Worm (Caenorhabditis elegans) whole organism, midembryonic: ENCODE data around the gene meg-3.
"Not testable (repeated sequence)": the region's sequence is repeated elsewhere in the genome, so short reads cannot be mapped to it uniquely, and the experiment has no call there.

ENCODE experiments used
- T22C8.4 ChIP-seq: fragments of 200-800 bp; sonication (Bioruptor generic); IDR thresholded peaks from 2 replicates; pipeline ENCODE4 v1.3.6; 2022; ENCODE audit warnings: missing genetic modification characterization, missing compliant biosample characterization
- cog-1 ChIP-seq: sonication (generic microtip); optimal IDR thresholded peaks from 2 replicates; lab custom pipeline; 2016; ENCODE audit warnings: missing genetic modification characterization, missing compliant biosample characterization
- flt-1 ChIP-seq: fragments of 200-800 bp; sonication (Bioruptor generic); IDR thresholded peaks from 2 replicates; pipeline ENCODE4 v1.3.6; 2022; ENCODE audit warnings: missing genetic modification characterization, missing compliant biosample characterization
- klf-2 ChIP-seq: fragments of 200-800 bp; sonication (Bioruptor generic); conservative IDR thresholded peaks from 2 replicates; pipeline ENCODE4 v1.3.6; 2022; ENCODE audit warnings: missing genetic modification reagents, missing genetic modification characterization, missing compliant biosample characterization
- med-1 ChIP-seq: sonication (generic microtip); optimal IDR thresholded peaks from 2 replicates; lab custom pipeline; 2017; ENCODE audit warnings: missing genetic modification characterization, mild to moderate bottlenecking, missing compliant biosample characterization, antibody characterized with exemption, missing genetic modification reagents; ENCODE audit not compliant: insufficient read depth
- ref-1 ChIP-seq: fragments of 200-800 bp; sonication (Bioruptor generic); conservative IDR thresholded peaks from 2 replicates; pipeline ENCODE4 v1.3.6; 2022; ENCODE audit warnings: missing genetic modification reagents, missing genetic modification characterization, missing compliant biosample characterization
- tab-1 ChIP-seq: fragments of 200-800 bp; sonication (Bioruptor generic); IDR thresholded peaks from 2 replicates; pipeline ENCODE4 v1.3.6; 2022; ENCODE audit warnings: missing genetic modification characterization, missing compliant biosample characterization
- ztf-23 ChIP-seq: fragments of 200-800 bp; sonication (Bioruptor generic); IDR thresholded peaks from 2 replicates; pipeline ENCODE4 v1.3.6; 2022; ENCODE audit warnings: missing genetic modification reagents, missing genetic modification characterization, missing compliant biosample characterization
- ztf-29 ChIP-seq: fragments of 200-800 bp; sonication (Bioruptor generic); IDR thresholded peaks from 2 replicates; pipeline ENCODE4 v1.3.6; 2022; ENCODE audit warnings: missing genetic modification reagents, missing genetic modification characterization, missing compliant biosample characterization

The meg-3 gene

DNA sequence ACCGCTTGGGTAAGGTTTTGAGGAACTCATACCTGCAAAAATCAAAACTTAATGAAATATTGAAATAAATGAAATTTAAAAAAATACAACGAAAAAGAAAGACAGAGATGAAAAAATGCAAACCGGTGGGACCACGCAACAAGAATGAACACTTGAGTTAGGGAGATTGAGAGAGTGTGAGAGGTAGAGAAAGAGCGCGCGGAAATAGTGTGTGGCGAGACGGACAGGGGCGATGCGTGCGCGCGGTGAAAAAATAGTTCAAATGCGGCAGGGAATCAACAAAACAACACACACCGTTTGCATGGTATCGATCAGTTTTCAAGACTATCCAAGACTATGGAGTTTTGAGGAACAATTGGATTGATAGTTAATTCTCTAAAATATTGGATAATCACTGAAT lies at the start of gene meg-3:
Gene meg-3, minus strand, starts transcription at position 32 of the 400 bp plus-strand sequence.
- TF ChIP-seq ztf-29 (GFP tag; lab: Robert Waterston, UW) (no peak), ref-1 (GFP tag; lab: Robert Waterston, UW) (no peak), klf-2 (no peak), T22C8.4 (GFP tag; lab: Robert Waterston, UW) (no peak), tab-1 (GFP tag; lab: Robert Waterston, UW) (no peak), ztf-23 (GFP tag; lab: Robert Waterston, UW) (no peak), med-1 (GFP tag; lab: Kevin White, UChicago) (no peak), flt-1 (GFP tag; lab: Robert Waterston, UW) (no peak), cog-1 (tag; lab: Kevin White, UChicago) (no peak)

DNA sequence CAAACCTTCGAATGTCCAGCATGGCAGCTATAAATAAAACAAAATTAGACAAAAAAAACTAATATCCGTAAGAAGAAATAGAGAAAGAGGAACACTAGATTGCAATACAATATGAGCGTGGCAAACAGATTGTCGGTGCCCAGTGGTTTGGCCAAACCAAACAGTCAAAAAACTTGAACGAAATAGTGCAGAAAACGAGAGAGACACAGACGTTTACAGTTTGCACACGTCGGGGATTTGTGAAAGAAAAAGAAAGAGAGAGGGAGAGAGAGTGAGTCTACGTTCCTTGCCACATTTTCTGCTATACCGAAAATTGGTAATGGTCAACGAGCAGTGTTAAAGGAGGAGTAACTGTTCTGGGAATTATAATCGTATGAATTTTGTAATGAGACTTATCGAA lies 45.8 kb upstream of the meg-3 start, which contains the start of gene ergi-1:
Gene ergi-1, minus strand, starts transcription at position 101 of the 400 bp plus-strand sequence.
- TF ChIP-seq klf-2 = no peak

DNA sequence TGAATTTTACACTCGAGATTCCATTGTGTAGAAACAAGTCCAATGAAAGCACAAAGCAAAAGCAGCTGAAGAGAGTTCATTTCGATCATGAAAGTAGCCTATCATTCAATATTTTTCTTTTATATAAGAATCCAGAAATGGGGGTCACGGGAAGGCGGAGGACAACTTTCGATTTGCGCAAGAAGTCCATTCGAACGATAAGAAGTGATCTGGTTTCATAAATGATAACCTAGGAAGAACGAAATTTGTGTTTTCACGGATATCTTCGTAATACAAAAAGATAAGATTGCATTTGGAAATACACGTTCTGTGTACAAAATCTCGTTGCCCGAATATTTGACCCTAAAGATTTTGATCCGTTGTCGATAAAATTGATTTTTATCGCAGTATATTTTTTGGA lies 42.0 kb upstream of the meg-3 start, which contains the start of gene Y102A11A.5:
Gene Y102A11A.5, minus strand, starts transcription at position 175 of the 400 bp plus-strand sequence.
- TF ChIP-seq tab-1 (GFP tag; lab: Robert Waterston, UW) (no peak), ztf-29 (GFP tag; lab: Robert Waterston, UW) (no peak)

DNA sequence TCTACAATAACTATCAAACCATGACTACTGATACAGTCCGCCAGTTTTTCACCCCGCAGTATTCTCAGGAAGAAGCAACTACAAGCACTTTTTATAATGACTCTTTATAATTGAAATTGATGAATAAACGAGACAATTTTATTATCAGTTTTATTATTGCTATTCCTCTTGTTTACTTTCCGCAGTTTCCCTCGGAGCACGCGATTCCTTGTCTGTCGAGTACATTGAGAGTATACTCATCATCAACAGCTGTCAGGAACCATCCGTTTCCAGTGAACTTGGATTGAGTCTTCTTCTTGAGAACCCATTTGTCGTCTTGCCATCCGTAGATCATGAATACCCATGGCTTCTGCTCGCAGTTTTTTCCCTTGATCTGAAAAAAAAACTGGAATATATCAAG lies 41.5 kb upstream of the meg-3 start:
- TF ChIP-seq cog-1 (tag; lab: Kevin White, UChicago) (no peak), ref-1 (GFP tag; lab: Robert Waterston, UW) (no peak), tab-1 (GFP tag; lab: Robert Waterston, UW) (no peak), ztf-29 (GFP tag; lab: Robert Waterston, UW) (no peak), T22C8.4 (GFP tag; lab: Robert Waterston, UW) (no peak), flt-1 (GFP tag; lab: Robert Waterston, UW) (no peak), med-1 (GFP tag; lab: Kevin White, UChicago) (no peak), klf-2 (no peak), ztf-23 (GFP tag; lab: Robert Waterston, UW) (no peak)

DNA sequence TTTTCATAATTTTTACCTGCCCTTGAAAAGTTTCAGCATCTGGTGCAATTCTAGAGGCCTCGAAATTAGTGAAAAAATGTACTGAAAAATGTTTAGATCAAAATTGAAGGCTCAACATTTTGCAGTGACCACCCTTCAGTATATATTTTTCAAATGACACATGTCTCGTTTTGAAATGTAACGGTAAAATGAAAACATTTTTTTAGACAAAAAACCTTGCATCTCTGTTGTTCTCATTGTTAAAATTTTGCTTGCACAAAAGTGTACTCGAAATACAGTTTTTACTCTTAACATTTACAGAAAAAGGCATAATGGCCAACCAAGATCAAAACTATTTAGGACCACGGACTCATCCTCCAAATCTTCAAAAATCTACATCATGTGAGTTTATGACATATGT lies 36.9 kb upstream of the meg-3 start, which contains the start of gene Y102A11A.2:
Gene Y102A11A.2, plus strand, starts transcription at position 301 of the 400 bp plus-strand sequence.
- not testable (repeated sequence) for TF ChIP-seq med-1 (GFP tag; lab: Kevin White, UChicago); ztf-23 (GFP tag; lab: Robert Waterston, UW); T22C8.4 (GFP tag; lab: Robert Waterston, UW)

DNA sequence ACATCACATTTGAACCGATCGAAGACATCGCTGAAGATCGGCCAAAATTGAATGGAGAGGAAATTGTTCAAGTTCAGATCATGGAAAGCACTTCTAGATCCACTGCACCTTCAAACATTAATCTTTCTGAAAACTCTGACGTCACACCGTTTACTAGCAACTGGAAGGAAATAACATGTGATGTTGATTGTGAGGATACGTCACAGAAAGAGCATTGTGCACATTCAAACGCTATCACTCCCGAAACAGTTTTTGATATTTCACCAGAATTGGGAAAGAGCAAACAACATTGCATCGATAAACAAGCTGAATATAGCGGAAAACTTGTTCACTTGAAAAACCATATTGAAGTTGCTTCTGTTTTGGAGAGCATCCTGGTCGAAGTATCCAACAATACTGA lies 32.2 kb upstream of the meg-3 start:
- TF ChIP-seq ztf-29 (GFP tag; lab: Robert Waterston, UW) = no peak
- TF ChIP-seq cog-1 (tag; lab: Kevin White, UChicago) = no peak
- TF ChIP-seq T22C8.4 (GFP tag; lab: Robert Waterston, UW) = no peak
- no peak for TF ChIP-seq klf-2

DNA sequence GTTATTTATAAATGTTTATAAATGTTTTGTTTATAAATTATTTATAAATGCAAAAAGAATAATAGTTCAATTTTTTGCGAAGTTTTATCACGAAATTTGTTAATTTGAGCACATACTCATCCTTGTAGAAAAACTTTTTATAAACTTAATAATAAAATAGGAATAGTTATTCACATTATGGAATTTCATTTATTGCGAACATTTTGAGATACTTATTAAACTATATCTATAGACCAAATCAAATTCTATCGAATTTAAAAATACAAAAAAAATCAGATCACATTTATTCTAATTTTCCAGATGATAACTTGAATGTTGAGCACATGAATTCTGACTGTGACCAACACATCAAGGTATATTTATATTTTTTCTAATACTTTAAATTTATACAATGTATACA lies 29.4 kb upstream of the meg-3 start, which contains the start of gene Y102A11A.3:
Gene Y102A11A.3, plus strand, starts transcription at position 301 of the 400 bp plus-strand sequence.
- TF ChIP-seq T22C8.4 (GFP tag; lab: Robert Waterston, UW) (no peak), ztf-23 (GFP tag; lab: Robert Waterston, UW) (no peak), tab-1 (GFP tag; lab: Robert Waterston, UW) (no peak), klf-2 (no peak), ztf-29 (GFP tag; lab: Robert Waterston, UW) (no peak), ref-1 (GFP tag; lab: Robert Waterston, UW) (no peak), med-1 (GFP tag; lab: Kevin White, UChicago) (no peak), flt-1 (GFP tag; lab: Robert Waterston, UW) (no peak), cog-1 (tag; lab: Kevin White, UChicago) (no peak)

DNA sequence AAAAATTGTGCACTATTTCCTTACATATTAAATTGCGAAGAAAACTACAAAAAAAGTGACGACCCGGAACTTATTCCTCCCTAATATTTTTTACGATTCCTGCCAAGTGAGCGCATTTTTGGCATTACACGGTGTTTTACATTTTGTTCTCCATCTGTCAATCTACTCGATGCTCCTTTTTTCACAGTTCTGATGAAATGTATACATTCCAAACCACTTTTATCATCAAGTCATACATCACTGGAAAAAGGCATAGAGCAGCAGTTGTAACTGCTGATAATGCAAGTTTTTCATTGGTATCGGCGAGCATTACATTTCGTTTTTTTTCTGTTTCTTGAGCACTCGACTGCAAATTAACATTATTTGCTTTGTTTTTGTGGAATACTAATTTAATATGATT lies 28.8 kb upstream of the meg-3 start:
- TF ChIP-seq cog-1 (tag; lab: Kevin White, UChicago) = no peak
- TF ChIP-seq klf-2 = no peak
- TF ChIP-seq T22C8.4 (GFP tag; lab: Robert Waterston, UW) = no peak
- TF ChIP-seq ztf-29 (GFP tag; lab: Robert Waterston, UW) = no peak
- no peak for TF ChIP-seq ref-1 (GFP tag; lab: Robert Waterston, UW)
- no peak for TF ChIP-seq ztf-23 (GFP tag; lab: Robert Waterston, UW)
- no peak for TF ChIP-seq med-1 (GFP tag; lab: Kevin White, UChicago)
- no peak for TF ChIP-seq flt-1 (GFP tag; lab: Robert Waterston, UW)
- TF ChIP-seq tab-1 (GFP tag; lab: Robert Waterston, UW) = no peak

DNA sequence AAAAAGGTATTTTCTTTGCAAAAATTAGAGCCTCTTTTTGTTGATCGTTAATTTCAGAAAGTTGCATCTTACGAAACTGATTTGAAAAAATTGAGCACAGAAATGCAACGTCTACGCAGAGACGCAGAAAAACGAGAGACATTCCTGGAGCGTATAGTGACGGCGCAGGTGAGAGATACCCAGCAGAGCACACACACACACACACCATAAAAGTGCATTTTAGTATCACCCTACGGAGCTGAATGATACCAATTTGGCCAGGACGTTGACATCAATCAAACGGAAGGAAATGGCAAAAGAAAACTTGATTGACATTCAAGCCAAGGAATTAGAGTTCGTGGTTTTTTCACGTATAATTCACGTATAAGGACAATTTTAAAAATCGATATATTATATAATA lies 25.1 kb upstream of the meg-3 start:
- no peak for TF ChIP-seq ref-1 (GFP tag; lab: Robert Waterston, UW)
- 0 out of 2 replicates have a peak, but pooled peaks have one; percentile 26 for TF ChIP-seq flt-1 (GFP tag; lab: Robert Waterston, UW)

DNA sequence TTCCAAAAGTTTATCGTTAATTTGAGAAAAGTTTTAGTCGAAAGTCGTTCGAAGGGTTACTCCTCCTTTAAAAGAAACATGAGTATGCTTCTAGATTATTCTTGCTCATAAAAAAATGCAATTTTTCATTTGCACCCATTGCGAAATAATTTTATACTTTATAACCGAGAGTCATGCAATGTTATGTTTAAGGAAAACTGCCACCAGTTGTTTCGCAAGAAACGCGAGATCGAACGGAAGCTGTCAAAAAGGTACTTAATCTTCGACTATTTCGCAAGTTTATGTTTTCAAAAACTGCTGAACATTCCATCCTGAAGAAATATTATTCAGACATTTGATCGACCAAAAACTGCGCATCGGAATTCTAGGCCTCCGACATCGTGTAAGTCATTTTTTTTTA lies 24.5 kb upstream of the meg-3 start:
- TF ChIP-seq ztf-23 (GFP tag; lab: Robert Waterston, UW) (no peak), ztf-29 (GFP tag; lab: Robert Waterston, UW) (no peak), cog-1 (tag; lab: Kevin White, UChicago) (no peak)
